Fruit fly (Drosophila melanogaster) whole organism, prepupa: ENCODE data around the gene CG11596.

Source experiments
- CG10631 ChIP-seq: fragments of 200-800 bp; sonication (Bioruptor generic); optimal IDR thresholded peaks from 2 replicates; lab custom pipeline; 2016; ENCODE audit warnings: missing biosample characterization, missing genetic modification characterization
- CG10669 ChIP-seq: fragments of 200-800 bp; sonication (Bioruptor generic); optimal IDR thresholded peaks from 3 replicates; lab custom pipeline; 2018; ENCODE audit warnings: missing biosample characterization, mild to moderate bottlenecking, missing genetic modification characterization, moderate library complexity
- CG11762 ChIP-seq: fragments of 200-800 bp; sonication (Bioruptor generic); optimal IDR thresholded peaks from 3 replicates; lab custom pipeline; 2016; ENCODE audit warnings: missing biosample characterization, missing genetic modification characterization; ENCODE audit not compliant: insufficient read depth
- CG11902 ChIP-seq: fragments of 200-800 bp; sonication (Bioruptor generic); optimal IDR thresholded peaks from 3 replicates; lab custom pipeline; 2016; ENCODE audit warnings: missing biosample characterization, missing genetic modification characterization
- CG15336 ChIP-seq: fragments of 200-800 bp; sonication (Bioruptor generic); IDR thresholded peaks from 2 replicates; pipeline ENCODE4 v1.3.6; 2022; ENCODE audit warnings: missing biosample characterization, missing genetic modification characterization
- CG1621 ChIP-seq: fragments of 200-800 bp; sonication (Bioruptor generic); optimal IDR thresholded peaks from 3 replicates; lab custom pipeline; 2018; ENCODE audit warnings: missing biosample characterization, mild to moderate bottlenecking, missing genetic modification characterization
- CG16779 ChIP-seq: fragments of 200-800 bp; sonication (Bioruptor generic); optimal IDR thresholded peaks from 3 replicates; lab custom pipeline; 2017; ENCODE audit warnings: missing biosample characterization, mild to moderate bottlenecking, missing genetic modification characterization
- CG3032 ChIP-seq: fragments of 200-800 bp; optimal IDR thresholded peaks from 2 replicates; lab custom pipeline; 2019; ENCODE audit warnings: missing biosample characterization, mild to moderate bottlenecking, missing genetic modification characterization, moderate library complexity
- CG31627 ChIP-seq: fragments of 200-800 bp; sonication (Bioruptor generic); optimal IDR thresholded peaks from 3 replicates; lab custom pipeline; 2016; ENCODE audit warnings: missing biosample characterization, missing genetic modification characterization
- CG32006 ChIP-seq: fragments of 200-800 bp; sonication (Bioruptor generic); optimal IDR thresholded peaks from 3 replicates; lab custom pipeline; 2017; ENCODE audit warnings: missing biosample characterization, mild to moderate bottlenecking, missing genetic modification characterization
- CG34406 ChIP-seq: fragments of 200-800 bp; sonication (Bioruptor generic); optimal IDR thresholded peaks from 3 replicates; lab custom pipeline; 2016; ENCODE audit warnings: missing biosample characterization, missing genetic modification characterization
- CG6792 ChIP-seq: fragments of 200-800 bp; sonication (Bioruptor generic); optimal IDR thresholded peaks from 3 replicates; lab custom pipeline; 2016; ENCODE audit warnings: missing biosample characterization, missing genetic modification characterization
- CG6808 ChIP-seq: fragments of 200-800 bp; sonication (Bioruptor generic); optimal IDR thresholded peaks from 3 replicates; lab custom pipeline; 2017; ENCODE audit warnings: missing biosample characterization, missing genetic modification characterization, mild to moderate bottlenecking, moderate library complexity, missing genetic modification reagents
- CG6854 ChIP-seq: fragments of 200-800 bp; sonication (Bioruptor generic); optimal IDR thresholded peaks from 2 replicates; lab custom pipeline; 2017; ENCODE audit warnings: missing biosample characterization, mild to moderate bottlenecking, missing genetic modification characterization
- CG7368 ChIP-seq: fragments of 200-800 bp; sonication (Bioruptor generic); optimal IDR thresholded peaks from 3 replicates; lab custom pipeline; 2016; ENCODE audit warnings: missing biosample characterization, missing genetic modification characterization
- CG8319 ChIP-seq: fragments of 200-800 bp; sonication (Bioruptor generic); optimal IDR thresholded peaks from 3 replicates; lab custom pipeline; 2016; ENCODE audit warnings: missing biosample characterization, missing genetic modification characterization
- Eip78C ChIP-seq: fragments of 200-800 bp; sonication (Bioruptor generic); peaks from one replicate; lab custom pipeline; 2016; ENCODE audit warnings: missing biosample characterization, missing genetic modification characterization
- Ets21C ChIP-seq: fragments of 200-800 bp; sonication (Bioruptor generic); optimal IDR thresholded peaks from 3 replicates; lab custom pipeline; 2016; ENCODE audit warnings: missing biosample characterization, missing genetic modification characterization
- Ets96B ChIP-seq: fragments of 200-800 bp; optimal IDR thresholded peaks from 2 replicates; lab custom pipeline; 2019; ENCODE audit warnings: missing biosample characterization, mild to moderate bottlenecking, missing genetic modification characterization, moderate library complexity
- Hr38 ChIP-seq: sonication (Bioruptor generic); optimal IDR thresholded peaks from 2 replicates; lab custom pipeline; 2016; ENCODE audit warnings: missing biosample characterization, missing genetic modification characterization
- Hr39 ChIP-seq: fragments of 200-800 bp; sonication (Bioruptor generic); optimal IDR thresholded peaks from 2 replicates; lab custom pipeline; 2016; ENCODE audit warnings: missing biosample characterization, missing genetic modification characterization
- Hr4 ChIP-seq: fragments of 200-800 bp; sonication (Bioruptor generic); optimal IDR thresholded peaks from 3 replicates; lab custom pipeline; 2016; ENCODE audit warnings: missing biosample characterization, missing genetic modification characterization
- Met ChIP-seq: fragments of 200-800 bp; sonication (Bioruptor generic); optimal IDR thresholded peaks from 3 replicates; lab custom pipeline; 2016; ENCODE audit warnings: missing biosample characterization, missing genetic modification characterization
- OdsH ChIP-seq: fragments of 200-800 bp; sonication (Bioruptor generic); optimal IDR thresholded peaks from 3 replicates; lab custom pipeline; 2016; ENCODE audit warnings: missing biosample characterization, missing genetic modification characterization
- Smox ChIP-seq: fragments of 200-800 bp; sonication (Bioruptor generic); optimal IDR thresholded peaks from 3 replicates; lab custom pipeline; 2016; ENCODE audit warnings: missing biosample characterization, missing genetic modification characterization
- Sox102F ChIP-seq: fragments of 200-800 bp; sonication (Bioruptor generic); optimal IDR thresholded peaks from 2 replicates; lab custom pipeline; 2016; ENCODE audit warnings: missing biosample characterization, mild to moderate bottlenecking, missing genetic modification characterization
- Sox14 ChIP-seq: fragments of 200-800 bp; sonication (Bioruptor generic); optimal IDR thresholded peaks from 3 replicates; lab custom pipeline; 2016; ENCODE audit warnings: missing biosample characterization, missing genetic modification characterization
- Sox15 ChIP-seq: fragments of 200-800 bp; sonication (Bioruptor generic); optimal IDR thresholded peaks from 3 replicates; lab custom pipeline; 2016; ENCODE audit warnings: missing biosample characterization, missing genetic modification characterization
- achi ChIP-seq: fragments of 200-800 bp; sonication (Bioruptor generic); optimal IDR thresholded peaks from 3 replicates; lab custom pipeline; 2016; ENCODE audit warnings: missing biosample characterization, missing genetic modification characterization
- acj6 ChIP-seq: fragments of 200-800 bp; sonication (Bioruptor generic); optimal IDR thresholded peaks from 3 replicates; lab custom pipeline; 2016; ENCODE audit warnings: missing biosample characterization, missing genetic modification characterization
- cyc ChIP-seq: fragments of 200-800 bp; sonication (Bioruptor generic); optimal IDR thresholded peaks from 3 replicates; lab custom pipeline; 2016; ENCODE audit warnings: missing biosample characterization, missing genetic modification characterization
- dac ChIP-seq: fragments of 200-800 bp; sonication (Bioruptor generic); optimal IDR thresholded peaks from 2 replicates; lab custom pipeline; 2017; ENCODE audit warnings: missing biosample characterization, mild to moderate bottlenecking, missing genetic modification characterization
- dsx ChIP-seq: fragments of 200-800 bp; optimal IDR thresholded peaks from 3 replicates; lab custom pipeline; 2019; ENCODE audit warnings: missing biosample characterization, mild to moderate bottlenecking, missing genetic modification characterization, moderate library complexity; ENCODE audit not compliant: poor library complexity, severe bottlenecking
- eg ChIP-seq: fragments of 200-800 bp; sonication (Bioruptor generic); IDR thresholded peaks from 3 replicates; pipeline ENCODE4 v1.3.6; 2022; ENCODE audit warnings: missing biosample characterization, missing genetic modification characterization
- esn ChIP-seq: fragments of 200-800 bp; sonication (Bioruptor generic); optimal IDR thresholded peaks from 2 replicates; lab custom pipeline; 2016; ENCODE audit warnings: missing biosample characterization, mild to moderate bottlenecking, missing genetic modification characterization, moderate library complexity
- fkh ChIP-seq: fragments of 200-800 bp; sonication (Bioruptor generic); optimal IDR thresholded peaks from 3 replicates; lab custom pipeline; 2017; ENCODE audit warnings: missing biosample characterization, mild to moderate bottlenecking, missing genetic modification characterization, moderate library complexity
- lz ChIP-seq: fragments of 200-800 bp; sonication (Bioruptor generic); optimal IDR thresholded peaks from 3 replicates; lab custom pipeline; 2016; ENCODE audit warnings: missing biosample characterization, missing genetic modification characterization
- net ChIP-seq: fragments of 200-800 bp; sonication (Bioruptor generic); optimal IDR thresholded peaks from 3 replicates; lab custom pipeline; 2016; ENCODE audit warnings: missing biosample characterization, missing genetic modification characterization
- pdm3 ChIP-seq: fragments of 200-800 bp; sonication (Bioruptor generic); optimal IDR thresholded peaks from 3 replicates; lab custom pipeline; 2016; ENCODE audit warnings: missing biosample characterization, missing genetic modification characterization
- salr ChIP-seq, 2 experiments: fragments of 200-800 bp; sonication (Bioruptor generic); optimal IDR thresholded peaks; 3 replicates each; lab custom pipeline; 2016 to 2018; ENCODE audit warnings: missing biosample characterization in 2 of 2, missing genetic modification characterization in 2 of 2, mild to moderate bottlenecking in 1 of 2
- spab ChIP-seq: fragments of 200-800 bp; sonication (Bioruptor generic); optimal IDR thresholded peaks from 2 replicates; lab custom pipeline; 2017; ENCODE audit warnings: missing biosample characterization, mild to moderate bottlenecking, missing genetic modification characterization, missing genetic modification reagents
- svp ChIP-seq: fragments of 200-800 bp; sonication (Bioruptor generic); peaks from one replicate; lab custom pipeline; 2016; ENCODE audit warnings: missing biosample characterization, missing genetic modification characterization
- topi ChIP-seq: fragments of 200-800 bp; sonication (Bioruptor generic); optimal IDR thresholded peaks from 3 replicates; lab custom pipeline; 2016; ENCODE audit warnings: missing biosample characterization, missing genetic modification characterization
- vri ChIP-seq: fragments of 200-800 bp; sonication (Bioruptor generic); optimal IDR thresholded peaks from 3 replicates; lab custom pipeline; 2016; ENCODE audit warnings: missing biosample characterization, mild to moderate bottlenecking, missing genetic modification characterization

Gene CG11596

dm6 chrX:1880779-1881178 lies 46.7 kb upstream of the CG11596 start:
- TF ChIP-seq Sox14 (GFP tag; lab: Kevin White, UChicago) (no peak), Sox102F (GFP tag; lab: Kevin White, UChicago) (no peak), CG6808 (no peak), CG34406 (GFP tag; lab: Kevin White, UChicago) (no peak), CG7368 (GFP tag; lab: Kevin White, UChicago) (no peak), Hr39 (GFP tag; lab: Kevin White, UChicago) (no peak), CG8319 (no peak), CG6792 (no peak)

dm6 chrX:1889926-1890325 lies 37.6 kb upstream of the CG11596 start, which contains the start of the genes trr and mRpL16:
trr (minus strand) TSS chrX:1889950.
mRpL16 (plus strand) TSS chrX:1890256.
- TF ChIP-seq CG8319 = no peak
- no peak for TF ChIP-seq topi (GFP tag; lab: Kevin White, UChicago)
- TF ChIP-seq achi (GFP tag; lab: Kevin White, UChicago) = no peak
- TF ChIP-seq CG31627 = peak; percentile 36
- TF ChIP-seq cyc = no peak
- TF ChIP-seq lz (GFP tag; lab: Kevin White, UChicago) = peak; percentile 44
- TF ChIP-seq svp (GFP tag; lab: Kevin White, UChicago) = no peak
- peak; percentile 44 for TF ChIP-seq esn
- no peak for TF ChIP-seq Met (GFP tag; lab: Kevin White, UChicago)
- TF ChIP-seq CG3032 (tag; lab: Kevin White, UChicago) = peak; percentile 54
- peak; percentile 39; the same call in 1 of the 3 replicates for TF ChIP-seq eg (GFP tag; lab: Robert Waterston, UW)
- TF ChIP-seq CG1621 = no peak

dm6 chrX:1893532-1893931 lies 34.0 kb upstream of the CG11596 start:
- TF ChIP-seq acj6 (GFP tag; lab: Kevin White, UChicago) (no peak), fkh (GFP tag; lab: Kevin White, UChicago) (no peak), Sox15 (GFP tag; lab: Kevin White, UChicago) (no peak), topi (GFP tag; lab: Kevin White, UChicago) (no peak), CG10669 (GFP tag; lab: Kevin White, UChicago) (no peak), CG7368 (GFP tag; lab: Kevin White, UChicago) (no peak)
- TF ChIP-seq, all 60 proteins: peak for 0

- no peak for TF ChIP-seq vri (GFP tag; lab: Kevin White, UChicago)
- TF ChIP-seq fkh (GFP tag; lab: Kevin White, UChicago) = no peak
- TF ChIP-seq esn = peak; percentile 67
- TF ChIP-seq CG16779 = no peak
- no peak for TF ChIP-seq pdm3 (GFP tag; lab: Kevin White, UChicago)
- TF ChIP-seq CG11902 (GFP tag; lab: Kevin White, UChicago) = no peak
- no peak for TF ChIP-seq Hr38
- no peak for TF ChIP-seq Met (GFP tag; lab: Kevin White, UChicago)
- TF ChIP-seq CG8319 = no peak
- no peak for TF ChIP-seq CG6808
- TF ChIP-seq net (GFP tag; lab: Kevin White, UChicago) = no peak
- TF ChIP-seq Ets21C (GFP tag; lab: Kevin White, UChicago) = no peak
- peak; percentile 17 for TF ChIP-seq CG1621
- no peak for TF ChIP-seq CG11762
- TF ChIP-seq Sox102F (GFP tag; lab: Kevin White, UChicago) = no peak
- TF ChIP-seq svp (GFP tag; lab: Kevin White, UChicago) = peak; percentile 74
- no peak for TF ChIP-seq CG6854
- peak; percentile 50 for TF ChIP-seq CG15336
- peak; percentile 87 for TF ChIP-seq Eip78C (GFP tag; lab: Kevin White, UChicago)
- TF ChIP-seq Hr39 (GFP tag; lab: Kevin White, UChicago) = peak; percentile 75
- no peak for TF ChIP-seq dac (GFP tag; lab: Kevin White, UChicago)
- no peak for TF ChIP-seq CG10669 (GFP tag; lab: Kevin White, UChicago)
- peak; percentile 63 for TF ChIP-seq CG32006 (GFP tag; lab: Kevin White, UChicago)
- no peak for TF ChIP-seq spab (GFP tag; lab: Kevin White, UChicago)
- peak; percentile 64 for TF ChIP-seq Sox14 (GFP tag; lab: Kevin White, UChicago)
- no peak for TF ChIP-seq OdsH
- peak; percentile 44 for TF ChIP-seq Ets96B
- TF ChIP-seq acj6 (GFP tag; lab: Kevin White, UChicago) = peak; percentile 46
- TF ChIP-seq dsx (GFP tag; lab: Kevin White, UChicago) = no peak
- peak; percentile 50 for TF ChIP-seq CG6792
- peak in 1 of 2 experiments; percentile 7 for TF ChIP-seq salr (GFP tag; optimal IDR thresholded peaks at IDR 0.05; lab: Kevin White, UChicago)
- TF ChIP-seq Hr4 = no peak
- TF ChIP-seq Smox = no peak
- peak; percentile 42 for TF ChIP-seq CG10631
- TF ChIP-seq Sox15 (GFP tag; lab: Kevin White, UChicago) = no peak
Measured at dm6 chrX:1897384-1897783, 30.1 kb upstream of the CG11596 start.
